Worm (Caenorhabditis elegans) whole organism, mixed stage, embryonic: ENCODE results near the gene C28A5.2.

ENCODE experiments used
- elt-1 ChIP-seq: sonication (generic microtip); optimal IDR thresholded peaks from 2 replicates; lab custom pipeline; 2017; ENCODE audit warnings: missing genetic modification characterization, mild to moderate bottlenecking, missing compliant biosample characterization, antibody characterized with exemption, moderate library complexity, borderline replicate concordance; ENCODE audit not compliant: insufficient read depth
- lsy-2 ChIP-seq: fragments of 150-350 bp; optimal IDR thresholded peaks from 2 replicates; lab custom pipeline; 2014; ENCODE audit warnings: missing biosample characterization, missing genetic modification characterization
- mep-1 ChIP-seq: fragments of 150-350 bp; optimal IDR thresholded peaks from 2 replicates; lab custom pipeline; 2017; ENCODE audit warnings: missing biosample characterization, missing genetic modification reagents, missing genetic modification characterization, inconsistent platforms
- pha-4 ChIP-seq: fragments of 150-350 bp; optimal IDR thresholded peaks from 2 replicates; lab custom pipeline; 2018; ENCODE audit warnings: missing biosample characterization, missing genetic modification reagents, missing genetic modification characterization
- snpc-4 ChIP-seq: fragments of 150-350 bp; optimal IDR thresholded peaks from 2 replicates; lab custom pipeline; 2014; ENCODE audit warnings: missing biosample characterization, missing genetic modification characterization
- unc-62 ChIP-seq: fragments of 150-350 bp; optimal IDR thresholded peaks from 2 replicates; lab custom pipeline; 2014; ENCODE audit warnings: missing biosample characterization, missing genetic modification reagents, missing genetic modification characterization
- ztf-11 ChIP-seq: fragments of 150-350 bp; optimal IDR thresholded peaks from 2 replicates; lab custom pipeline; 2014; ENCODE audit warnings: missing biosample characterization, missing genetic modification characterization

DNA sequence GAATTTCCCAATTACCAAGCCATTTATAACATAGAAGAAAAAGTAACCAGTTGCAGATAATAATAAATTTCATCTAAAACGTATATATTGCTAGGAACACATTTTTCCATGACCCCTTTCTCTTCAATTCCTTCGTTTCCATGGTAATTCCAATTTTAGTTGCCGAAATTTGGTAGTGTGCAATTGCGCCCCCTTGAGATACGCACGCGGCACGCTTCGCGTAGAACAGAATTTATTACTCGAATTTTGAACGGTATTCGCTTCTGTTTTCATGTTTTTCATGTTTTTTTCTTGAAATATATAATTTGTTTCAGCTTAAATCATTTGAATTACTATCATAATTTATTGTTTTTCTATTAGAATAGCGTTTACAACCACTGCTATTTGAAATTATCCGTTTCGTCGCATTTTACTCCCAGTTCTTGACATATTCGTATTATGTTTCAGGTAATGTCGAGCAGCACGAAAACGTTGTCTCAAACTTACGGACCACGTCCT is 35.0 kb downstream of the C28A5.2 start, which contains the start of the genes R07E5.17 and snfc-5:
- TF ChIP-seq ztf-11 (tag; lab: Kevin White, UChicago) (no peak), snpc-4 (tag; lab: Kevin White, UChicago) (no peak), lsy-2 (peak; percentile 69), unc-62 (no peak), elt-1 (tag; lab: Kevin White, UChicago) (no peak), pha-4 (tag; lab: Kevin White, UChicago) (no peak), mep-1 (peak; percentile 76)
